Worm (Caenorhabditis elegans) whole organism, L4 larva: ENCODE measurements around the gene sdz-26.

Experiments used
- aly-2 ChIP-seq: sonication (generic microtip); optimal IDR thresholded peaks from 2 replicates; lab custom pipeline; 2018; ENCODE audit warnings: missing biosample characterization, missing genetic modification characterization
- daf-12 ChIP-seq: fragments of 150-350 bp; optimal IDR thresholded peaks from 2 replicates; lab custom pipeline; 2014; ENCODE audit warnings: missing biosample characterization, missing genetic modification reagents, missing genetic modification characterization
- fkh-10 ChIP-seq: fragments of 150-350 bp; optimal IDR thresholded peaks from 2 replicates; lab custom pipeline; 2014; ENCODE audit warnings: missing biosample characterization, missing genetic modification reagents, missing genetic modification characterization
- fos-1 ChIP-seq: fragments of 150-350 bp; optimal IDR thresholded peaks from 2 replicates; lab custom pipeline; 2014; ENCODE audit warnings: missing biosample characterization, missing genetic modification characterization
- jun-1 ChIP-seq: fragments of 150-350 bp; optimal IDR thresholded peaks from 2 replicates; lab custom pipeline; 2014; ENCODE audit warnings: missing biosample characterization, missing genetic modification reagents, missing genetic modification characterization
- set-16 ChIP-seq: fragments of 200-800 bp; sonication (Bioruptor generic); IDR thresholded peaks from 2 replicates; pipeline ENCODE4 v1.3.6; 2022; ENCODE audit warnings: missing genetic modification reagents, missing genetic modification characterization, missing compliant biosample characterization
- snpc-4 ChIP-seq: fragments of 150-350 bp; optimal IDR thresholded peaks from 2 replicates; lab custom pipeline; 2014; ENCODE audit warnings: missing biosample characterization, missing genetic modification characterization
- spr-1 ChIP-seq: sonication (generic microtip); optimal IDR thresholded peaks from 2 replicates; lab custom pipeline; 2016; ENCODE audit warnings: mild to moderate bottlenecking, missing genetic modification characterization, missing compliant biosample characterization
- unc-62 ChIP-seq, 3 experiments: fragments of 150-350 bp in 1 of 3; sonication (generic microtip); optimal IDR thresholded peaks in 2 of 3; peaks in 1 of 3; 1 replicate in 1 of 3; 2 replicates in 2 of 3; lab custom pipeline; 2014 to 2017; ENCODE audit warnings: missing biosample characterization in 3 of 3, missing genetic modification characterization in 3 of 3, missing genetic modification reagents in 3 of 3, missing genotype in 1 of 3

DNA sequence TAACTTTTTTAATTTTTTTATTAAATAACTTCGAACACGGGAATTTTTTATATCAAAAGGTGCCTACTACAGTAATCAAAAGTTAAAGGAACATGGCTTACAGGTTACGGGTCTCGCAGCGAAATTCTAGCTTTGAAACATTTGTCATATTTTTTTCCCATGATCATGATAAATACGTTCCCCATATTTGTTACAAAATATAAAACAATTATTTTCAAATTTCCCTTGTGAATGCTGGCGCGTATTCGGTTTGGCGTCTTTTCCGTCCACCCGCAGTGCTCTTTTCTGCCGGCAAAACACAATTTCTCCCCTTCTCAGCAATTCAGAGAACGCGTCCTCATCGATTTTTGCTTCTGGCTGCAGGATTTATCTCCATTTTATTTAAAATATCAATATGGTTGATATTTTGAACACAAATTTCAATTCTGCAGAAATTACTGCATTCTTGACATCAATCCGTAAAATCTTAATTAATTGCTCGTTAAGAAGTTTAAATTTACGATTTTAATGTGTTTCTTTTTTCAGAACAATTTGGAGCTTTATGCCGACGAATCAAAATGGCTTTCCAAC, 16.3 kb upstream of the sdz-26 start, which contains the start of gene imb-2:
- no peak for TF ChIP-seq set-16 (GFP tag; lab: Robert Waterston, UW)
- TF ChIP-seq fos-1 (tag; lab: Kevin White, UChicago) = no peak
- TF ChIP-seq aly-2 (tag; lab: Kevin White, UChicago) = no peak
- no peak for TF ChIP-seq jun-1 (tag; lab: Kevin White, UChicago)
- TF ChIP-seq snpc-4 (tag; lab: Kevin White, UChicago) = no peak
- TF ChIP-seq daf-12 (tag; lab: Kevin White, UChicago) = no peak
- TF ChIP-seq unc-62 (GFP tag; optimal IDR thresholded peaks at IDR 0.05 in 1 of 2; lab: Kevin White, UChicago) = peak in 1 of 2 experiments; percentile 84
- TF ChIP-seq unc-62 (tag; optimal IDR thresholded peaks at IDR 0.05; lab: Kevin White, UChicago) = no peak
- TF ChIP-seq fkh-10 (GFP tag; lab: Kevin White, UChicago) = peak; percentile 67
- no peak for TF ChIP-seq spr-1 (tag; lab: Kevin White, UChicago)
